Fruit fly (Drosophila melanogaster): ENCODE data around the gene Ts.
A peak's percentile ranks its signal among the peaks of the same experiment; 100 is the strongest.

The Ts gene

dm6 chr2L:2986776-2987175 lies 17.3 kb upstream of the Ts start:
- TF ChIP-seq EcR (GFP tag; optimal IDR thresholded peaks at IDR 0.05) (no peak), Ets98B (GFP tag; IDR thresholded peaks at IDR 0.05) (no peak), D1 (tag; optimal IDR thresholded peaks at IDR 0.05) (no peak), CG15710 (tag; optimal IDR thresholded peaks at IDR 0.05) (no peak), CG12605 (GFP tag; IDR thresholded peaks at IDR 0.05) (no peak), fd96Ca (GFP tag; IDR thresholded peaks at IDR 0.05) (no peak), CG34367 (tag; optimal IDR thresholded peaks at IDR 0.05) (no peak), CG10348 (GFP tag; IDR thresholded peaks at IDR 0.05) (no peak), gl (tag; optimal IDR thresholded peaks at IDR 0.05) (no peak), CG32121 (GFP tag; IDR thresholded peaks at IDR 0.05) (no peak), CG4496 (GFP tag; IDR thresholded peaks at IDR 0.05) (no peak), rn (GFP tag; IDR thresholded peaks at IDR 0.05) (no peak), CG9948 (tag; optimal IDR thresholded peaks at IDR 0.05) (no peak), Pif1A (GFP tag; optimal IDR thresholded peaks at IDR 0.05) (no peak), CG8301 (tag; optimal IDR thresholded peaks at IDR 0.05) (no peak)

dm6 chr2L:2979091-2979490 lies 9.7 kb upstream of the Ts start, which contains the start of gene CG9643:
Gene CG9643, minus strand, starts transcription at chr2L:2979288.
- TF ChIP-seq CG32121 (GFP tag; IDR thresholded peaks at IDR 0.05) (no peak), gl (tag; optimal IDR thresholded peaks at IDR 0.05) (no peak), CG4496 (GFP tag; IDR thresholded peaks at IDR 0.05) (no peak), CG34367 (tag; optimal IDR thresholded peaks at IDR 0.05) (no peak), Pif1A (GFP tag; optimal IDR thresholded peaks at IDR 0.05) (no peak)

dm6 chr2L:2976829-2977228 lies 7.4 kb upstream of the Ts start, which contains the start of the genes CG9641 and CG3165:
Gene CG9641, minus strand, starts transcription at chr2L:2976862.
Gene CG3165, plus strand, starts transcription at chr2L:2977122.
- TF ChIP-seq CG8159 (tag; optimal IDR thresholded peaks at IDR 0.05): peak; percentile 82
- no peak for TF ChIP-seq EcR (GFP tag; optimal IDR thresholded peaks at IDR 0.05)
- TF ChIP-seq CG9948 (tag; optimal IDR thresholded peaks at IDR 0.05): peak; percentile 71
- TF ChIP-seq CG14655 (GFP tag; optimal IDR thresholded peaks at IDR 0.05): no peak
- peak; percentile 74; the same call in 1 of the 2 replicates for TF ChIP-seq rn (GFP tag; IDR thresholded peaks at IDR 0.05)
- peak; percentile 86 for TF ChIP-seq CG4496 (GFP tag; IDR thresholded peaks at IDR 0.05)
- TF ChIP-seq CG12605 (GFP tag; IDR thresholded peaks at IDR 0.05): peak; percentile 44; the same call in 1 of the 2 replicates
- no peak for TF ChIP-seq Pif1B (GFP tag; optimal IDR thresholded peaks at IDR 0.05)
- TF ChIP-seq fd96Ca (GFP tag; IDR thresholded peaks at IDR 0.05): peak; percentile 91
- TF ChIP-seq Ets98B (GFP tag; IDR thresholded peaks at IDR 0.05): peak; percentile 71
- TF ChIP-seq CG8301 (tag; optimal IDR thresholded peaks at IDR 0.05): no peak
- peak; percentile 81 for TF ChIP-seq CG32121 (GFP tag; IDR thresholded peaks at IDR 0.05)
- peak; percentile 79 for TF ChIP-seq Snoo (tag; optimal IDR thresholded peaks at IDR 0.05)
- peak; percentile 78 for TF ChIP-seq CG15710 (tag; optimal IDR thresholded peaks at IDR 0.05)
- peak; percentile 53 for TF ChIP-seq gl (tag; optimal IDR thresholded peaks at IDR 0.05)
- TF ChIP-seq CG13204 (GFP tag; optimal IDR thresholded peaks at IDR 0.05): no peak
- no peak for TF ChIP-seq Pif1A (GFP tag; optimal IDR thresholded peaks at IDR 0.05)
- TF ChIP-seq D1 (tag; optimal IDR thresholded peaks at IDR 0.05): no peak
- TF ChIP-seq CG17806 (tag; optimal IDR thresholded peaks at IDR 0.05): peak; percentile 74
- TF ChIP-seq CG34367 (tag; optimal IDR thresholded peaks at IDR 0.05): peak; percentile 77
- no peak for TF ChIP-seq CG10348 (GFP tag; IDR thresholded peaks at IDR 0.05)

- TF ChIP-seq CG34367 (tag; optimal IDR thresholded peaks at IDR 0.05): peak; percentile 80
- peak; percentile 94 for TF ChIP-seq CG14655 (GFP tag; optimal IDR thresholded peaks at IDR 0.05)
- TF ChIP-seq CG15710 (tag; optimal IDR thresholded peaks at IDR 0.05): peak; percentile 87
- peak; percentile 90 for TF ChIP-seq Snoo (tag; optimal IDR thresholded peaks at IDR 0.05)
- TF ChIP-seq fd96Ca (GFP tag; IDR thresholded peaks at IDR 0.05): peak; percentile 69; the same call in 2 of the 3 replicates
- no peak for TF ChIP-seq EcR (GFP tag; optimal IDR thresholded peaks at IDR 0.05)
- peak; percentile 89 for TF ChIP-seq CG9948 (tag; optimal IDR thresholded peaks at IDR 0.05)
- peak; percentile 82 for TF ChIP-seq CG4496 (GFP tag; IDR thresholded peaks at IDR 0.05)
- TF ChIP-seq Pif1B (GFP tag; optimal IDR thresholded peaks at IDR 0.05): no peak
- TF ChIP-seq CG32121 (GFP tag; IDR thresholded peaks at IDR 0.05): peak; percentile 80; the same call in 1 of the 2 replicates
- TF ChIP-seq CG17806 (tag; optimal IDR thresholded peaks at IDR 0.05): peak; percentile 80
- peak; percentile 86 for TF ChIP-seq CG8301 (tag; optimal IDR thresholded peaks at IDR 0.05)
- TF ChIP-seq CG8159 (tag; optimal IDR thresholded peaks at IDR 0.05): peak; percentile 92
- TF ChIP-seq D1 (tag; optimal IDR thresholded peaks at IDR 0.05): no peak
- TF ChIP-seq rn (GFP tag; IDR thresholded peaks at IDR 0.05): peak; percentile 60; the same call in 1 of the 2 replicates
- peak; percentile 67 for TF ChIP-seq Ets98B (GFP tag; IDR thresholded peaks at IDR 0.05)
- TF ChIP-seq Pif1A (GFP tag; optimal IDR thresholded peaks at IDR 0.05): no peak
- peak; percentile 33 for TF ChIP-seq gl (tag; optimal IDR thresholded peaks at IDR 0.05)
- TF ChIP-seq CG13204 (GFP tag; optimal IDR thresholded peaks at IDR 0.05): no peak
- TF ChIP-seq CG12605 (GFP tag; IDR thresholded peaks at IDR 0.05): 0 out of 2 replicates have a peak, but pooled peaks have one; percentile 53
- TF ChIP-seq CG10348 (GFP tag; IDR thresholded peaks at IDR 0.05): peak; percentile 59; the same call in 1 of the 2 replicates
These were observed 3.0 kb upstream of the Ts start, which contains the start of the genes Rrp1 and gammaTub23C for dm6 chr2L:2972439-2972936. Gene Rrp1, minus strand, starts transcription at chr2L:2972508. Gene gammaTub23C, plus strand, starts transcription at chr2L:2972891.

- TF ChIP-seq D1 (tag; optimal IDR thresholded peaks at IDR 0.05) (no peak), CG34367 (tag; optimal IDR thresholded peaks at IDR 0.05) (no peak), Snoo (tag; optimal IDR thresholded peaks at IDR 0.05) (no peak), Pif1B (GFP tag; optimal IDR thresholded peaks at IDR 0.05) (no peak)
These were observed 2.5 kb downstream of the Ts start for dm6 chr2L:2966917-2967316.

- TF ChIP-seq D1 (tag; optimal IDR thresholded peaks at IDR 0.05) (no peak), Pif1B (GFP tag; optimal IDR thresholded peaks at IDR 0.05) (no peak), fd96Ca (GFP tag; IDR thresholded peaks at IDR 0.05) (no peak), EcR (GFP tag; optimal IDR thresholded peaks at IDR 0.05) (no peak), CG14655 (GFP tag; optimal IDR thresholded peaks at IDR 0.05) (no peak), CG9948 (tag; optimal IDR thresholded peaks at IDR 0.05) (no peak), Snoo (tag; optimal IDR thresholded peaks at IDR 0.05) (no peak), CG10348 (GFP tag; IDR thresholded peaks at IDR 0.05) (no peak), CG34367 (tag; optimal IDR thresholded peaks at IDR 0.05) (no peak), CG4496 (GFP tag; IDR thresholded peaks at IDR 0.05) (no peak; the same call in 2 of the 3 replicates), CG17806 (tag; optimal IDR thresholded peaks at IDR 0.05) (no peak), Pif1A (GFP tag; optimal IDR thresholded peaks at IDR 0.05) (no peak)
These were observed 10.6 kb downstream of the Ts start for dm6 chr2L:2958858-2959257.
